Worm (Caenorhabditis elegans) whole organism, L2 larva: Measurements from ENCODE around the gene pie-1.

Source experiments
- alr-1 ChIP-seq: fragments of 150-350 bp; optimal IDR thresholded peaks from 2 replicates; lab custom pipeline; 2014; ENCODE audit warnings: missing biosample characterization, missing genetic modification characterization
- aly-2 ChIP-seq: fragments of 150-350 bp; optimal IDR thresholded peaks from 2 replicates; lab custom pipeline; 2014; ENCODE audit warnings: missing biosample characterization, missing genetic modification characterization
- egl-27 ChIP-seq: sonication (generic microtip); optimal IDR thresholded peaks from 3 replicates; lab custom pipeline; 2017; ENCODE audit warnings: missing biosample characterization, missing genetic modification reagents, missing genetic modification characterization
- fos-1 ChIP-seq: fragments of 150-350 bp; optimal IDR thresholded peaks from 2 replicates; lab custom pipeline; 2014; ENCODE audit warnings: missing biosample characterization, missing genetic modification characterization
- mab-5 ChIP-seq: fragments of 150-350 bp; optimal IDR thresholded peaks from 2 replicates; lab custom pipeline; 2014; ENCODE audit warnings: missing biosample characterization, missing genetic modification characterization
- skn-1 ChIP-seq: sonication (generic microtip); optimal IDR thresholded peaks from 2 replicates; lab custom pipeline; 2017; ENCODE audit warnings: missing biosample characterization, missing genetic modification characterization
- sma-9 ChIP-seq, 2 experiments: fragments of 150-350 bp in 1 of 2; sonication (generic microtip) in 1 of 2; optimal IDR thresholded peaks; 2 replicates each; lab custom pipeline; 2014 to 2016; ENCODE audit warnings: missing genetic modification characterization in 2 of 2, mild to moderate bottlenecking in 1 of 2, missing biosample characterization in 1 of 2, missing compliant biosample characterization in 1 of 2, missing genetic modification reagents in 1 of 2, moderate library complexity in 1 of 2
- unc-39 ChIP-seq: fragments of 150-350 bp; optimal IDR thresholded peaks from 2 replicates; lab custom pipeline; 2014; ENCODE audit warnings: missing biosample characterization, missing genetic modification characterization
- unc-62 ChIP-seq: fragments of 150-350 bp; optimal IDR thresholded peaks from 2 replicates; lab custom pipeline; 2014; ENCODE audit warnings: missing biosample characterization, missing genetic modification reagents, missing genetic modification characterization
- zag-1 ChIP-seq: fragments of 150-350 bp; optimal IDR thresholded peaks from 2 replicates; lab custom pipeline; 2014; ENCODE audit warnings: missing biosample characterization, missing genetic modification characterization

ce11 chrIII:12439056-12439455 is 12.4 kb downstream of the pie-1 start:
- no peak for TF ChIP-seq alr-1 (tag; lab: Kevin White, UChicago)
- TF ChIP-seq unc-39 (tag; lab: Kevin White, UChicago): no peak
- TF ChIP-seq sma-9 (GFP tag; optimal IDR thresholded peaks at IDR 0.05; lab: Kevin White, UChicago): no peak
- TF ChIP-seq sma-9 (tag; optimal IDR thresholded peaks at IDR 0.05; lab: Kevin White, UChicago): no peak
- TF ChIP-seq aly-2: no peak
- no peak for TF ChIP-seq fos-1 (tag; lab: Kevin White, UChicago)
- TF ChIP-seq skn-1: no peak
- no peak for TF ChIP-seq zag-1 (tag; lab: Kevin White, UChicago)
- TF ChIP-seq egl-27 (tag; lab: Kevin White, UChicago): no peak
- no peak for TF ChIP-seq unc-62 (GFP tag; lab: Kevin White, UChicago)
- no peak for TF ChIP-seq mab-5 (tag; lab: Kevin White, UChicago)
